Fruit fly (Drosophila melanogaster): ENCODE results near the gene Rbp9.

The Rbp9 gene

DNA sequence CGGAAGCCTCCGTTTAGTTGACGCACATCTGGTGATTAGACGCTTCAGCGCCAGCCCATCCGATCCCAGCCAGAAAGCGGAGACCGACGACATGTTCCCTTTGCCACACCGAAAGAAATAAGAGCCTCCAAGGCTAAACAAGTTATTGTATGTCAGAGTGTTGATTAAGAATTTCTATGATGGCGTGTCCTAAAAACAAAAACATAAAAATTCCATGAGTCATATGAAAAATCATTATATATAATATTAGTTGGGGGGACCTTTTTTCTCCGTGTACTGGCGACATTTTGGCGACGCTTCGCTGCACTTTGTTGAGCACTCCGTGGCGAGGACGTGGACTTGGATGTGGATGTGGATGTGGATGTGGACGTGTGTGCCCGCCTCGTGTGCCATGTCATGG lies 58.2 kb downstream of the Rbp9 start (continued):
- TF ChIP-seq CG14441 (GFP tag; IDR thresholded peaks at IDR 0.05) (peak; percentile 23; the same call in 1 of the 2 replicates), ato (GFP tag; IDR thresholded peaks at IDR 0.05; ENCODE audit: partially characterized antibody) (no peak)

Data from whole organism, embryonic.